Fruit fly (Drosophila melanogaster): Measurements from ENCODE around the gene GABA-B-R1.

Gene GABA-B-R1

DNA sequence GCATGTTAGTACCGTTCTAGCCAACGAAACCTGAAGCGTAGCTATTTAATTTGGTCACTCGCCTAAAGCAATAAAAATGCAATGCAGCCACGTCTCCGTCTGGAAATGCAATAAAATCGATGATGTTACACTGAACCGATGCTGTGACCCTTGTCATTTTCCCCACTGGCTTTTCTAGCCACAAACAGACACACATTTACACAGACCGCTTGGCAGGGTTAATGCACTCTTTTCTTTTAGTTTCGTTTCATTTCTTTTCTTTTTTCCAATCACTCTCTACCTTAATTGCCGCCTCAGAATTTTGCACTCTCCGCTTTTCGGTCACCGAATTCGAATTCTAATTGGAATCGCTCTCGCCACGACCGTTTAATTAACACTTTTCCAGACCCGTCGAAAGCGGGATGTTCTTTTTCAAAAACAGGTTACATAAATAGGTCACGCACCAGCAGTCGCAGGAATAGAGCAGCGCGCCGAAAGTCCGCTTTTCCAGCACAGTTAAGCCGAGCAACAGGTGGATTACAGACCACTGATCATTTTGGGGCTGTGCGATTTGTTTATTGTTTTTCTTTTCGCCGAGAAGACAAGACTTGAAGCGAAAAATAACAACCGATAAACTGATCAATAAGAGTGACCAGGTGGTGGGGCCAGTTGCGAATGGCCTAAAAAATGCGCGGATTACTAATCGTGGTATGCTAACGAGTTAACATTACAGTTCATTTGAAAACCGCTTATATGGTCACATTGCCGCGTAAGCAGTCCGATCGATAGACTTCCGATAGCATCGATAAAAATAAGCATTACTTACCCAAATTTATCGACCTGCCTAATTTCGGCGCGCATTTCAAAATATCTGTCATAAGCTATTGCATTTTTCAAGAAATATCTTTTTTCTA lies 41.3 kb downstream of the GABA-B-R1 start, which contains the start of gene ck (continued):
- TF ChIP-seq HLH54F (GFP tag; optimal IDR thresholded peaks at IDR 0.05) (no peak), CG15269 (tag; optimal IDR thresholded peaks at IDR 0.05) (no peak), CG7928 (GFP tag; optimal IDR thresholded peaks at IDR 0.05) (no peak), pzg (GFP tag; optimal IDR thresholded peaks at IDR 0.05) (peak; percentile 93), Hmr (GFP tag; optimal IDR thresholded peaks at IDR 0.05) (peak; percentile 64), CG12769 (tag; optimal IDR thresholded peaks at IDR 0.05) (peak; percentile 77), chn (GFP tag; optimal IDR thresholded peaks at IDR 0.05) (no peak), danr (GFP tag; IDR thresholded peaks at IDR 0.05) (no peak), CG7745 (tag; optimal IDR thresholded peaks at IDR 0.05) (no peak), Taf1 (GFP tag; IDR thresholded peaks at IDR 0.05) (no peak), CG1602 (GFP tag; optimal IDR thresholded peaks at IDR 0.05) (no peak), NC2β (GFP tag; optimal IDR thresholded peaks at IDR 0.05) (peak; percentile 39), MBD-R2 (GFP tag; IDR thresholded peaks at IDR 0.05) (peak; percentile 57), fd102C (GFP tag; optimal IDR thresholded peaks at IDR 0.05) (no peak), sqz (GFP tag; optimal IDR thresholded peaks at IDR 0.05) (no peak), CG32767 (GFP tag; IDR thresholded peaks at IDR 0.05) (no peak), CG2116 (GFP tag; optimal IDR thresholded peaks at IDR 0.05) (peak; percentile 77), CG6813 (GFP tag; optimal IDR thresholded peaks at IDR 0.05) (no peak), Lpt (GFP tag; optimal IDR thresholded peaks at IDR 0.05) (no peak), zen2 (GFP tag; IDR thresholded peaks at IDR 0.05; ENCODE audit: partially characterized antibody) (no peak; the same call in 2 of the 3 replicates), dati (GFP tag; IDR thresholded peaks at IDR 0.05) (no peak), stc (GFP tag; IDR thresholded peaks at IDR 0.05) (peak; percentile 11; the same call in 1 of the 2 replicates), CG3065 (GFP tag; optimal IDR thresholded peaks at IDR 0.05) (no peak), Camta (GFP tag; optimal IDR thresholded peaks at IDR 0.05) (no peak), kni (GFP tag; optimal IDR thresholded peaks at IDR 0.05) (peak; percentile 69), tgo (GFP tag; IDR thresholded peaks at IDR 0.05) (no peak), CG9932 (GFP tag; IDR thresholded peaks at IDR 0.05) (no peak), sna (GFP tag; IDR thresholded peaks at IDR 0.05; ENCODE audit: partially characterized antibody) (peak; percentile 65), CG12659 (GFP tag; optimal IDR thresholded peaks at IDR 0.05) (peak; percentile 63), Hr3 (GFP tag; optimal IDR thresholded peaks at IDR 0.05) (no peak), sim (GFP tag; IDR thresholded peaks at IDR 0.05) (no peak), CG4328 (GFP tag; optimal IDR thresholded peaks at IDR 0.05) (no peak), CG6854 (GFP tag; optimal IDR thresholded peaks at IDR 0.05) (no peak), her (GFP tag; optimal IDR thresholded peaks at IDR 0.05) (no peak), CG34376 (GFP tag; optimal IDR thresholded peaks at IDR 0.05) (peak; percentile 2), Xbp1 (GFP tag; optimal IDR thresholded peaks at IDR 0.05) (no peak), bcd (GFP tag; optimal IDR thresholded peaks at IDR 0.05) (peak; percentile 24), ham (GFP tag; IDR thresholded peaks at IDR 0.05) (no peak), Med (GFP tag) (peak; percentile 66), nmo (GFP tag; optimal IDR thresholded peaks at IDR 0.05) (peak; percentile 0), twi (tag; optimal IDR thresholded peaks at IDR 0.05) (no peak), CG6654 (GFP tag; optimal IDR thresholded peaks at IDR 0.05) (no peak), CG7963 (GFP tag; IDR thresholded peaks at IDR 0.05; ENCODE audit: partially characterized antibody) (peak; percentile 78), phol (tag; optimal IDR thresholded peaks at IDR 0.05) (peak; percentile 10), nerfin-2 (GFP tag; IDR thresholded peaks at IDR 0.05; ENCODE audit: partially characterized antibody) (peak; percentile 89), CG16863 (GFP tag; optimal IDR thresholded peaks at IDR 0.05) (no peak), HLH4C (GFP tag; IDR thresholded peaks at IDR 0.05; ENCODE audit: partially characterized antibody) (peak; percentile 83), CG6272 (GFP tag; IDR thresholded peaks at IDR 0.05) (no peak), Atf3 (GFP tag; optimal IDR thresholded peaks at IDR 0.05) (no peak)
